Fruit fly (Drosophila melanogaster) whole organism, embryonic: Measurements from ENCODE around the gene pod1.

Experiments used
- Aef1 ChIP-seq: fragments of 200-800 bp; sonication (Bioruptor generic); IDR thresholded peaks from 3 replicates; pipeline ENCODE4 v1.3.6; 2022; ENCODE audit warnings: missing biosample characterization, missing genetic modification characterization
- B-H2 ChIP-seq: fragments of 200-800 bp; sonication (Bioruptor generic); optimal IDR thresholded peaks from 2 replicates; lab custom pipeline; 2018; ENCODE audit warnings: missing biosample characterization, mild to moderate bottlenecking, missing genetic modification characterization
- CG10147 ChIP-seq: fragments of 200-800 bp; sonication (Bioruptor generic); optimal IDR thresholded peaks from 2 replicates; lab custom pipeline; 2019; ENCODE audit warnings: missing biosample characterization, mild to moderate bottlenecking, missing genetic modification characterization, moderate library complexity
- CG10366 ChIP-seq: fragments of 200-800 bp; sonication (Bioruptor generic); IDR thresholded peaks from 2 replicates; pipeline ENCODE4 v1.3.6; 2022; ENCODE audit warnings: missing biosample characterization, missing genetic modification characterization
- CG10565 ChIP-seq: fragments of 200-800 bp; sonication (Bioruptor generic); optimal IDR thresholded peaks from 3 replicates; lab custom pipeline; 2016; ENCODE audit warnings: missing biosample characterization, mild to moderate bottlenecking, missing genetic modification characterization
- CG10654 ChIP-seq: fragments of 200-800 bp; sonication (Bioruptor generic); optimal IDR thresholded peaks from 2 replicates; lab custom pipeline; 2016; ENCODE audit warnings: missing biosample characterization, missing genetic modification characterization
- CG10959 ChIP-seq: fragments of 200-800 bp; sonication (Bioruptor generic); IDR thresholded peaks from 2 replicates; pipeline ENCODE4 v1.3.6; 2022; ENCODE audit warnings: missing biosample characterization, missing genetic modification characterization
- CG11456 ChIP-seq: fragments of 200-800 bp; sonication (Bioruptor generic); IDR thresholded peaks from 3 replicates; pipeline ENCODE4 v1.3.6; 2022; ENCODE audit warnings: missing biosample characterization, missing genetic modification characterization
- CG11696 ChIP-seq: fragments of 200-800 bp; sonication (Bioruptor generic); IDR thresholded peaks from 2 replicates; pipeline ENCODE4 v1.3.6; 2022; ENCODE audit warnings: missing biosample characterization, missing genetic modification characterization
- CG12219 ChIP-seq: fragments of 200-800 bp; sonication (Bioruptor generic); optimal IDR thresholded peaks from 3 replicates; lab custom pipeline; 2018; ENCODE audit warnings: missing biosample characterization, mild to moderate bottlenecking, missing genetic modification characterization
- CG13287 ChIP-seq: fragments of 200-800 bp; sonication (Bioruptor generic); IDR thresholded peaks from 2 replicates; pipeline ENCODE4 v1.3.6; 2022; ENCODE audit warnings: missing biosample characterization, missing genetic modification characterization; ENCODE audit not compliant: partially characterized antibody
- CG13894 ChIP-seq: fragments of 200-800 bp; sonication (Bioruptor generic); optimal IDR thresholded peaks from 3 replicates; lab custom pipeline; 2018; ENCODE audit warnings: missing biosample characterization, mild to moderate bottlenecking, missing genetic modification characterization, moderate library complexity
- CG14050 ChIP-seq: fragments of 200-800 bp; sonication (Bioruptor generic); IDR thresholded peaks from 3 replicates; pipeline ENCODE4 v1.3.6; 2022; ENCODE audit warnings: missing biosample characterization, missing genetic modification characterization
- CG17359 ChIP-seq: fragments of 200-800 bp; sonication (Bioruptor generic); optimal IDR thresholded peaks from 3 replicates; lab custom pipeline; 2018; ENCODE audit warnings: missing biosample characterization, mild to moderate bottlenecking, missing genetic modification characterization, moderate library complexity
- CG33557 ChIP-seq: fragments of 200-800 bp; sonication (Bioruptor generic); optimal IDR thresholded peaks from 2 replicates; lab custom pipeline; 2019; ENCODE audit warnings: missing biosample characterization, mild to moderate bottlenecking, missing genetic modification characterization, moderate library complexity
- CG6654 ChIP-seq: fragments of 200-800 bp; sonication (Bioruptor generic); optimal IDR thresholded peaks from 2 replicates; lab custom pipeline; 2017; ENCODE audit warnings: missing biosample characterization, mild to moderate bottlenecking, missing genetic modification characterization
- CG7271 ChIP-seq: fragments of 200-800 bp; sonication (Bioruptor generic); optimal IDR thresholded peaks from 2 replicates; lab custom pipeline; 2018; ENCODE audit warnings: missing biosample characterization, mild to moderate bottlenecking, missing genetic modification characterization, moderate library complexity
- CG7357 ChIP-seq: fragments of 200-800 bp; sonication (Bioruptor generic); IDR thresholded peaks from 3 replicates; pipeline ENCODE4 v1.3.6; 2022; ENCODE audit warnings: missing biosample characterization, missing genetic modification characterization
- CkIIα-i1 ChIP-seq: fragments of 200-800 bp; sonication (Bioruptor generic); IDR thresholded peaks from 2 replicates; pipeline ENCODE4 v1.3.6; 2022; ENCODE audit warnings: missing biosample characterization, missing genetic modification characterization
- D ChIP-seq, 2 experiments: fragments of 200-800 bp in 1 of 2; fragments of >200 bp in 1 of 2; sonication (Bioruptor generic) in 1 of 2; optimal IDR thresholded peaks; 2 replicates in 1 of 2; 3 replicates in 1 of 2; lab custom pipeline; 2017; ENCODE audit warnings: mild to moderate bottlenecking in 1 of 2, missing biosample characterization in 1 of 2, missing genetic modification characterization in 1 of 2, missing genetic modification reagents in 1 of 2
- Dad ChIP-seq: fragments of 200-800 bp; sonication (Bioruptor generic); optimal IDR thresholded peaks from 3 replicates; lab custom pipeline; 2016; ENCODE audit warnings: missing biosample characterization, missing genetic modification characterization
- Elba2 ChIP-seq: fragments of 200-800 bp; sonication (Bioruptor generic); optimal IDR thresholded peaks from 3 replicates; lab custom pipeline; 2016; ENCODE audit warnings: missing biosample characterization, missing genetic modification characterization
- HmgZ ChIP-seq: fragments of 200-800 bp; sonication (Bioruptor generic); optimal IDR thresholded peaks from 2 replicates; lab custom pipeline; 2018; ENCODE audit warnings: missing biosample characterization, mild to moderate bottlenecking, missing genetic modification characterization
- Jarid2 ChIP-seq: fragments of 200-800 bp; sonication (Bioruptor generic); optimal IDR thresholded peaks from 3 replicates; lab custom pipeline; 2017; ENCODE audit warnings: mild to moderate bottlenecking, missing biosample characterization, missing genetic modification reagents, missing genetic modification characterization
- Mrtf ChIP-seq: fragments of 200-800 bp; sonication (Bioruptor generic); IDR thresholded peaks from 3 replicates; pipeline ENCODE4 v1.3.6; 2022; ENCODE audit warnings: missing biosample characterization, missing genetic modification characterization
- Usf ChIP-seq: fragments of 200-800 bp; sonication (Bioruptor generic); optimal IDR thresholded peaks from 2 replicates; lab custom pipeline; 2017; ENCODE audit warnings: missing genotype, missing biosample characterization, missing genetic modification characterization
- Vsx1 ChIP-seq: fragments of 200-800 bp; sonication (Bioruptor generic); optimal IDR thresholded peaks from 2 replicates; lab custom pipeline; 2017; ENCODE audit warnings: missing biosample characterization, mild to moderate bottlenecking, missing genetic modification characterization, missing genetic modification reagents
- az2 ChIP-seq: fragments of 200-800 bp; sonication (Bioruptor generic); optimal IDR thresholded peaks from 3 replicates; lab custom pipeline; 2016; ENCODE audit warnings: missing biosample characterization, missing genetic modification characterization
- cg ChIP-seq: fragments of 200-800 bp; sonication (Bioruptor generic); optimal IDR thresholded peaks from 3 replicates; lab custom pipeline; 2019; ENCODE audit warnings: missing biosample characterization, mild to moderate bottlenecking, missing genetic modification characterization, moderate library complexity
- corto ChIP-seq: fragments of 200-800 bp; sonication (Bioruptor generic); optimal IDR thresholded peaks from 2 replicates; lab custom pipeline; 2016; ENCODE audit warnings: missing biosample characterization, mild to moderate bottlenecking, missing genetic modification characterization, moderate library complexity
- dmrt99B ChIP-seq: fragments of 200-800 bp; sonication (Bioruptor generic); optimal IDR thresholded peaks from 2 replicates; lab custom pipeline; 2018; ENCODE audit warnings: missing biosample characterization, mild to moderate bottlenecking, missing genetic modification characterization, moderate library complexity
- ewg ChIP-seq: fragments of 200-800 bp; sonication (Bioruptor generic); optimal IDR thresholded peaks from 3 replicates; lab custom pipeline; 2017; ENCODE audit warnings: mild to moderate bottlenecking, missing biosample characterization, missing genetic modification reagents, missing genetic modification characterization
- fd102C ChIP-seq: fragments of 200-800 bp; sonication (Bioruptor generic); optimal IDR thresholded peaks from 2 replicates; lab custom pipeline; 2018; ENCODE audit warnings: missing biosample characterization, mild to moderate bottlenecking, missing genetic modification characterization, moderate library complexity
- gsb ChIP-seq: fragments of 200-800 bp; sonication (Bioruptor generic); IDR thresholded peaks from 2 replicates; pipeline ENCODE4 v1.3.6; 2022; ENCODE audit warnings: missing biosample characterization, missing genetic modification characterization
- gt ChIP-seq: fragments of 200-800 bp; sonication (Bioruptor generic); IDR thresholded peaks from 2 replicates; pipeline ENCODE4 v1.3.6; 2022; ENCODE audit warnings: missing biosample characterization, missing genetic modification characterization
- ind ChIP-seq: fragments of 200-800 bp; sonication (Bioruptor generic); optimal IDR thresholded peaks from 3 replicates; lab custom pipeline; 2016; ENCODE audit warnings: missing biosample characterization, missing genetic modification characterization
- kay ChIP-seq: fragments of 200-800 bp; sonication (Bioruptor generic); optimal IDR thresholded peaks from 2 replicates; lab custom pipeline; 2016; ENCODE audit warnings: missing biosample characterization, missing genetic modification characterization
- kni ChIP-seq: fragments of 200-800 bp; sonication (Bioruptor generic); optimal IDR thresholded peaks from 3 replicates; lab custom pipeline; 2017; ENCODE audit warnings: mild to moderate bottlenecking, missing biosample characterization, missing genetic modification reagents, missing genetic modification characterization
- lov ChIP-seq, 2 experiments: fragments of 200-800 bp in 1 of 2; fragments of >200 bp in 1 of 2; sonication (Bioruptor generic) in 1 of 2; IDR thresholded peaks in 1 of 2; optimal IDR thresholded peaks in 1 of 2; 2 replicates in 1 of 2; 3 replicates in 1 of 2; pipeline versions ENCODE4 v1.3.6 to Lab custom; 2017 to 2022; ENCODE audit warnings: missing biosample characterization in 1 of 2, missing genetic modification characterization in 1 of 2
- pfk ChIP-seq: fragments of 200-800 bp; sonication (Bioruptor generic); optimal IDR thresholded peaks from 2 replicates; lab custom pipeline; 2018; ENCODE audit warnings: missing biosample characterization, mild to moderate bottlenecking, missing genetic modification characterization, moderate library complexity
- sc ChIP-seq, 3 experiments: fragments of >200 bp in 2 of 3; fragments of 200-800 bp in 1 of 3; sonication (Bioruptor generic) in 1 of 3; optimal IDR thresholded peaks; 2 replicates in 2 of 3; 3 replicates in 1 of 3; lab custom pipeline; 2017; ENCODE audit warnings: mild to moderate bottlenecking in 1 of 3, missing biosample characterization in 1 of 3, missing genetic modification characterization in 1 of 3, missing genetic modification reagents in 1 of 3
- sd ChIP-seq: fragments of 200-800 bp; sonication (Bioruptor generic); optimal IDR thresholded peaks from 3 replicates; lab custom pipeline; 2018; ENCODE audit warnings: missing biosample characterization, mild to moderate bottlenecking, missing genetic modification characterization, moderate library complexity
- slou ChIP-seq: fragments of 200-800 bp; sonication (Bioruptor generic); optimal IDR thresholded peaks from 3 replicates; lab custom pipeline; 2016; ENCODE audit warnings: missing biosample characterization, missing genetic modification characterization
- ssp ChIP-seq: fragments of 200-800 bp; sonication (Bioruptor generic); IDR thresholded peaks from 2 replicates; pipeline ENCODE4 v1.3.6; 2022; ENCODE audit warnings: missing biosample characterization, missing genetic modification characterization
- usp ChIP-seq: fragments of >200 bp; optimal IDR thresholded peaks from 2 replicates; lab custom pipeline; 2017; ENCODE audit warnings: missing biosample characterization, missing genetic modification characterization
- z ChIP-seq: fragments of 200-800 bp; sonication (Bioruptor generic); IDR thresholded peaks from 3 replicates; pipeline ENCODE4 v1.3.6; 2022; ENCODE audit warnings: missing biosample characterization, missing genetic modification characterization

The pod1 gene

dm6 chrX:6854563-6854962 lies 51.1 kb downstream of the pod1 start (continued):
- TF ChIP-seq CG11696 (GFP tag; lab: Robert Waterston, UW), result peak; percentile 97
- peak; percentile 44 for TF ChIP-seq slou (GFP tag; lab: Kevin White, UChicago)
- no peak for TF ChIP-seq B-H2 (GFP tag; lab: Kevin White, UChicago)
- TF ChIP-seq kni (GFP tag; lab: Kevin White, UChicago), result no peak
- TF ChIP-seq sc (optimal IDR thresholded peaks at IDR 0.05; lab: Kevin White, UChicago), result no peak
- TF ChIP-seq sc (GFP tag; optimal IDR thresholded peaks at IDR 0.05; lab: Kevin White, UChicago), result peak; percentile 57
- TF ChIP-seq CG33557 (GFP tag; lab: Kevin White, UChicago), result no peak
- peak; percentile 77 for TF ChIP-seq ind (GFP tag; lab: Kevin White, UChicago)
- TF ChIP-seq kay (GFP tag; lab: Kevin White, UChicago), result peak; percentile 61
- peak; percentile 41 for TF ChIP-seq CG13894
- no peak for TF ChIP-seq lov (optimal IDR thresholded peaks at IDR 0.05; lab: Kevin White, UChicago)
- peak; percentile 63; the same call in 2 of the 3 replicates for TF ChIP-seq lov (GFP tag; IDR thresholded peaks at IDR 0.05; lab: Robert Waterston, UW)
- peak; percentile 90 for TF ChIP-seq dmrt99B (tag; lab: Kevin White, UChicago)
- TF ChIP-seq CG7357 (GFP tag; lab: Robert Waterston, UW), result peak; percentile 60; the same call in 1 of the 3 replicates
- TF ChIP-seq CkIIα-i1 (GFP tag; lab: Robert Waterston, UW), result no peak
- peak; percentile 78 for TF ChIP-seq CG11456 (GFP tag; lab: Robert Waterston, UW)
- peak; percentile 48 for TF ChIP-seq HmgZ (tag; lab: Kevin White, UChicago)
- TF ChIP-seq CG13287 (GFP tag; lab: Robert Waterston, UW), result no peak
- 0 out of 3 replicates have a peak, but pooled peaks have one; percentile 47 for TF ChIP-seq z (GFP tag; lab: Robert Waterston, UW)
- peak; percentile 65 for TF ChIP-seq CG10654 (GFP tag; lab: Kevin White, UChicago)
- peak; percentile 2 for TF ChIP-seq CG7271 (tag; lab: Kevin White, UChicago)
- peak; percentile 84 for TF ChIP-seq az2 (GFP tag; lab: Kevin White, UChicago)
- peak; percentile 90 for TF ChIP-seq CG17359 (tag; lab: Kevin White, UChicago)
- peak; percentile 28 for TF ChIP-seq CG10565
- peak; percentile 66 for TF ChIP-seq CG14050 (GFP tag; lab: Robert Waterston, UW)
- TF ChIP-seq pfk (GFP tag; lab: Kevin White, UChicago), result no peak
- peak; percentile 60 for TF ChIP-seq sd (tag; lab: Kevin White, UChicago)
- peak; percentile 27 for TF ChIP-seq corto (GFP tag; lab: Kevin White, UChicago)
- TF ChIP-seq Vsx1 (GFP tag; lab: Kevin White, UChicago), result peak; percentile 65
- peak; percentile 63; the same call in 2 of the 3 replicates for TF ChIP-seq Mrtf (GFP tag; lab: Robert Waterston, UW)
- TF ChIP-seq Elba2 (GFP tag; lab: Kevin White, UChicago), result no peak
- TF ChIP-seq Jarid2 (GFP tag; lab: Kevin White, UChicago), result peak; percentile 48
- peak; percentile 65 for TF ChIP-seq Dad (GFP tag; lab: Kevin White, UChicago)
- TF ChIP-seq gsb (GFP tag; lab: Robert Waterston, UW), result peak; percentile 62
- TF ChIP-seq Aef1, result peak; percentile 76
- no peak for TF ChIP-seq usp (GFP tag; lab: Kevin White, UChicago)
- no peak for TF ChIP-seq D (optimal IDR thresholded peaks at IDR 0.05; lab: Kevin White, UChicago)
- peak; percentile 80 for TF ChIP-seq D (GFP tag; optimal IDR thresholded peaks at IDR 0.05; lab: Kevin White, UChicago)

dm6 chrX:6855366-6856200 lies 52.1 kb downstream of the pod1 start:
- TF ChIP-seq CG7357 (GFP tag; lab: Robert Waterston, UW) (peak; percentile 56; the same call in 2 of the 3 replicates), cg (GFP tag; lab: Kevin White, UChicago) (peak; percentile 93), fd102C (GFP tag; lab: Kevin White, UChicago) (peak; percentile 48), gt (GFP tag; lab: Robert Waterston, UW) (0 out of 2 replicates have a peak, but pooled peaks have one; percentile 10), ssp (GFP tag; lab: Robert Waterston, UW) (peak; percentile 44; the same call in 1 of the 2 replicates), CG10366 (GFP tag; lab: Robert Waterston, UW) (peak; percentile 88), Usf (GFP tag; lab: Kevin White, UChicago) (peak; percentile 62), CG6654 (GFP tag; lab: Kevin White, UChicago) (peak; percentile 53), ewg (peak; percentile 87), Aef1 (peak; percentile 62), pfk (GFP tag; lab: Kevin White, UChicago) (peak; percentile 43), CG10959 (GFP tag; lab: Robert Waterston, UW) (no peak), CG10147 (GFP tag; lab: Kevin White, UChicago) (peak; percentile 61), CG12219 (peak; percentile 64)
